1 fruit fly cellular context compared by ENCODE assay signal in genomic region chr2L:602439-602879, dm6.
TF ChIP-seq lines count a peak whose summit lies in the region.

Gene CG13689 (plus strand): TSS chr2L:602813.

TF ChIP-seq in whole organism, embryonic, 481 proteins besides CTCF, POLR2A, EP300 and RAD21 (continued from another document):
- TF ChIP-seq ranshi (GFP tag; IDR thresholded peaks at IDR 0.05; lab: Robert Waterston, UW): 0 out of 2 replicates have a peak, but pooled peaks have one; percentile 8
- no peak for TF ChIP-seq Dfd (GFP tag; optimal IDR thresholded peaks at IDR 0.05; lab: Kevin White, UChicago)
- TF ChIP-seq grn (GFP tag; optimal IDR thresholded peaks at IDR 0.05; lab: Kevin White, UChicago): peak; percentile 78
- no peak for TF ChIP-seq luna (GFP tag; optimal IDR thresholded peaks at IDR 0.05; lab: Kevin White, UChicago)
- no peak for TF ChIP-seq gro (GFP tag; optimal IDR thresholded peaks at IDR 0.05; lab: Kevin White, UChicago)
- no peak for TF ChIP-seq Blimp-1 (GFP tag; optimal IDR thresholded peaks at IDR 0.05; lab: Kevin White, UChicago)
- TF ChIP-seq CG14014 (GFP tag; IDR thresholded peaks at IDR 0.05; lab: Robert Waterston, UW): peak; percentile 41; the same call in 1 of the 2 replicates
- TF ChIP-seq CG6654 (GFP tag; optimal IDR thresholded peaks at IDR 0.05; lab: Kevin White, UChicago): no peak
- TF ChIP-seq CG33213 (GFP tag; optimal IDR thresholded peaks at IDR 0.05; lab: Kevin White, UChicago): peak; percentile 24
- no peak for TF ChIP-seq Hr39 (optimal IDR thresholded peaks at IDR 0.05; lab: Kevin White, UChicago)
- no peak for TF ChIP-seq Six4 (GFP tag; optimal IDR thresholded peaks at IDR 0.05; lab: Kevin White, UChicago)
- TF ChIP-seq CHES-1-like (GFP tag; optimal IDR thresholded peaks at IDR 0.05; lab: Kevin White, UChicago): peak; percentile 42
- no peak for TF ChIP-seq CG12299 (tag; optimal IDR thresholded peaks at IDR 0.05; lab: Kevin White, UChicago)
- TF ChIP-seq exex (tag; optimal IDR thresholded peaks at IDR 0.05; lab: Kevin White, UChicago): no peak
- TF ChIP-seq shn (GFP tag; optimal IDR thresholded peaks at IDR 0.05; lab: Kevin White, UChicago): no peak
- TF ChIP-seq CG17359 (tag; optimal IDR thresholded peaks at IDR 0.05; lab: Kevin White, UChicago): peak; percentile 56
- TF ChIP-seq CG7372 (GFP tag; IDR thresholded peaks at IDR 0.05; lab: Robert Waterston, UW): no peak; the same call in 1 of the 2 replicates
- no peak for TF ChIP-seq Hr78 (GFP tag; optimal IDR thresholded peaks at IDR 0.05; lab: Kevin White, UChicago)
- TF ChIP-seq Mes4 (GFP tag; optimal IDR thresholded peaks at IDR 0.05; lab: Kevin White, UChicago): no peak
- peak; percentile 2 to 67 for TF ChIP-seq dpn (GFP tag; optimal IDR thresholded peaks at IDR 0.05; lab: Kevin White, UChicago)
- TF ChIP-seq Mrtf (GFP tag; IDR thresholded peaks at IDR 0.05; lab: Robert Waterston, UW): peak; percentile 22; the same call in 1 of the 3 replicates
- TF ChIP-seq disco-r (GFP tag; optimal IDR thresholded peaks at IDR 0.05; lab: Kevin White, UChicago): no peak
- no peak for TF ChIP-seq Sry-β (GFP tag; optimal IDR thresholded peaks at IDR 0.05; lab: Kevin White, UChicago)
- TF ChIP-seq Hmx (GFP tag; optimal IDR thresholded peaks at IDR 0.05; lab: Kevin White, UChicago): peak; percentile 38
- TF ChIP-seq lilli (GFP tag; optimal IDR thresholded peaks at IDR 0.05; lab: Kevin White, UChicago): peak; percentile 69
- TF ChIP-seq Opbp (GFP tag; IDR thresholded peaks at IDR 0.05; lab: Robert Waterston, UW; ENCODE audit: partially characterized antibody): peak; percentile 41; the same call in 1 of the 3 replicates
- peak; percentile 48 for TF ChIP-seq ssp (GFP tag; IDR thresholded peaks at IDR 0.05; lab: Robert Waterston, UW)
- TF ChIP-seq Pdp1 (GFP tag; optimal IDR thresholded peaks at IDR 0.05; lab: Kevin White, UChicago): peak in 1 of 2 experiments; percentile 29
- no peak for TF ChIP-seq CG11696 (GFP tag; IDR thresholded peaks at IDR 0.05; lab: Robert Waterston, UW)
- no peak for TF ChIP-seq Poxn (GFP tag; IDR thresholded peaks at IDR 0.05; lab: Robert Waterston, UW)
- no peak for TF ChIP-seq CG2678 (tag; optimal IDR thresholded peaks at IDR 0.05; lab: Kevin White, UChicago)
- TF ChIP-seq usp (GFP tag; optimal IDR thresholded peaks at IDR 0.05; lab: Kevin White, UChicago): no peak
- TF ChIP-seq CG10209 (GFP tag; optimal IDR thresholded peaks at IDR 0.05; lab: Kevin White, UChicago): peak; percentile 42
- TF ChIP-seq CG8281 (tag; optimal IDR thresholded peaks at IDR 0.05; lab: Kevin White, UChicago): no peak
- TF ChIP-seq CG16779 (GFP tag; IDR thresholded peaks at IDR 0.05; lab: Robert Waterston, UW): no peak
- no peak for TF ChIP-seq fru (optimal IDR thresholded peaks at IDR 0.05; lab: Kevin White, UChicago)
- TF ChIP-seq hbn (GFP tag; IDR thresholded peaks at IDR 0.05; lab: Robert Waterston, UW; ENCODE audit: partially characterized antibody): no peak
- no peak for TF ChIP-seq Tbp (GFP tag; optimal IDR thresholded peaks at IDR 0.05; lab: Kevin White, UChicago)
- TF ChIP-seq mld (GFP tag; IDR thresholded peaks at IDR 0.05; lab: Robert Waterston, UW; ENCODE audit: partially characterized antibody): no peak
- no peak for TF ChIP-seq C15 (GFP tag; IDR thresholded peaks at IDR 0.05; lab: Robert Waterston, UW)
- no peak for TF ChIP-seq CG4360 (GFP tag; IDR thresholded peaks at IDR 0.05; lab: Robert Waterston, UW)
- peak; percentile 67 for TF ChIP-seq gem (tag; optimal IDR thresholded peaks at IDR 0.05; lab: Kevin White, UChicago)
- TF ChIP-seq D19A (tag; optimal IDR thresholded peaks at IDR 0.05; lab: Kevin White, UChicago): peak; percentile 4
- no peak for TF ChIP-seq dmrt99B (tag; optimal IDR thresholded peaks at IDR 0.05; lab: Kevin White, UChicago)
- TF ChIP-seq zen2 (GFP tag; IDR thresholded peaks at IDR 0.05; lab: Robert Waterston, UW; ENCODE audit: partially characterized antibody): no peak
- TF ChIP-seq al (GFP tag; IDR thresholded peaks at IDR 0.05; lab: Robert Waterston, UW): no peak
- TF ChIP-seq CG11695 (GFP tag; IDR thresholded peaks at IDR 0.05; lab: Robert Waterston, UW): no peak
- TF ChIP-seq vvl (GFP tag; IDR thresholded peaks at IDR 0.05; lab: Robert Waterston, UW): peak; percentile 68
- TF ChIP-seq ham (GFP tag; IDR thresholded peaks at IDR 0.05; lab: Robert Waterston, UW): no peak
- TF ChIP-seq Atf-2 (GFP tag; optimal IDR thresholded peaks at IDR 0.05; lab: Kevin White, UChicago): no peak
- TF ChIP-seq Myb (GFP tag; optimal IDR thresholded peaks at IDR 0.05; lab: Kevin White, UChicago): no peak
- TF ChIP-seq CG10267 (tag; optimal IDR thresholded peaks at IDR 0.05; lab: Kevin White, UChicago): peak; percentile 90
- no peak for TF ChIP-seq nerfin-2 (GFP tag; IDR thresholded peaks at IDR 0.05; lab: Robert Waterston, UW; ENCODE audit: partially characterized antibody)
- peak in 1 of 2 experiments; percentile 53 for TF ChIP-seq crp (GFP tag; optimal IDR thresholded peaks at IDR 0.05; lab: Kevin White, UChicago)
- TF ChIP-seq Chrac-16 (GFP tag; optimal IDR thresholded peaks at IDR 0.05; lab: Kevin White, UChicago): peak; percentile 77
- TF ChIP-seq abd-A (tag; optimal IDR thresholded peaks at IDR 0.05; lab: Kevin White, UChicago): no peak
- TF ChIP-seq Elba2 (GFP tag; optimal IDR thresholded peaks at IDR 0.05; lab: Kevin White, UChicago): no peak
- TF ChIP-seq CG9797 (GFP tag; optimal IDR thresholded peaks at IDR 0.05; lab: Kevin White, UChicago): peak; percentile 2
- no peak for TF ChIP-seq en (GFP tag; optimal IDR thresholded peaks at IDR 0.05; lab: Kevin White, UChicago)
- TF ChIP-seq MBD-R2 (GFP tag; IDR thresholded peaks at IDR 0.05; lab: Robert Waterston, UW): peak; percentile 81
- 0 out of 2 replicates have a peak, but pooled peaks have one; percentile 39 for TF ChIP-seq CG14441 (GFP tag; IDR thresholded peaks at IDR 0.05; lab: Robert Waterston, UW)
- no peak for TF ChIP-seq CG10959 (GFP tag; IDR thresholded peaks at IDR 0.05; lab: Robert Waterston, UW)
- TF ChIP-seq CG12236 (GFP tag; optimal IDR thresholded peaks at IDR 0.05; lab: Kevin White, UChicago): peak; percentile 0
- no peak for TF ChIP-seq ftz-f1 (GFP tag; optimal IDR thresholded peaks at IDR 0.05; lab: Kevin White, UChicago)
- no peak for TF ChIP-seq schlank (tag; optimal IDR thresholded peaks at IDR 0.05; lab: Kevin White, UChicago)
- TF ChIP-seq zen (tag; optimal IDR thresholded peaks at IDR 0.05; lab: Kevin White, UChicago): peak; percentile 22
- no peak for TF ChIP-seq hb (GFP tag; IDR thresholded peaks at IDR 0.05; lab: Robert Waterston, UW; ENCODE audit: partially characterized antibody)
- no peak for TF ChIP-seq aop (GFP tag; IDR thresholded peaks at IDR 0.05; lab: Robert Waterston, UW)
- peak; percentile 27 for TF ChIP-seq CG16863 (GFP tag; optimal IDR thresholded peaks at IDR 0.05; lab: Kevin White, UChicago)
- TF ChIP-seq MESR4 (GFP tag; optimal IDR thresholded peaks at IDR 0.05; lab: Kevin White, UChicago): peak; percentile 35
- no peak for TF ChIP-seq B-H1 (GFP tag; IDR thresholded peaks at IDR 0.05; lab: Robert Waterston, UW)
- peak; percentile 16 for TF ChIP-seq Fer2 (tag; optimal IDR thresholded peaks at IDR 0.05; lab: Kevin White, UChicago)
- no peak for TF ChIP-seq ato (GFP tag; IDR thresholded peaks at IDR 0.05; lab: Robert Waterston, UW; ENCODE audit: partially characterized antibody)
- no peak for TF ChIP-seq Bteb2 (GFP tag; optimal IDR thresholded peaks at IDR 0.05; lab: Kevin White, UChicago)
- TF ChIP-seq grau (tag; optimal IDR thresholded peaks at IDR 0.05; lab: Kevin White, UChicago): peak; percentile 52
- peak; percentile 33 for TF ChIP-seq CG10654 (GFP tag; optimal IDR thresholded peaks at IDR 0.05; lab: Kevin White, UChicago)
- peak; percentile 24; the same call in 2 of the 3 replicates for TF ChIP-seq row (GFP tag; IDR thresholded peaks at IDR 0.05; lab: Robert Waterston, UW)
- no peak for TF ChIP-seq CG6765 (GFP tag; optimal IDR thresholded peaks at IDR 0.05; lab: Kevin White, UChicago)
- TF ChIP-seq CG9727 (GFP tag; optimal IDR thresholded peaks at IDR 0.05; lab: Kevin White, UChicago): no peak
- peak; percentile 41 for TF ChIP-seq Sry-δ (GFP tag; optimal IDR thresholded peaks at IDR 0.05; lab: Kevin White, UChicago)
- peak; percentile 35 for TF ChIP-seq BEAF-32 (GFP tag; optimal IDR thresholded peaks at IDR 0.05; lab: Kevin White, UChicago)
- no peak for TF ChIP-seq nom (GFP tag; optimal IDR thresholded peaks at IDR 0.05; lab: Kevin White, UChicago)
- peak; percentile 17 for TF ChIP-seq Bdp1 (GFP tag; optimal IDR thresholded peaks at IDR 0.05; lab: Kevin White, UChicago)
- TF ChIP-seq Stat92E (GFP tag; optimal IDR thresholded peaks at IDR 0.05; lab: Kevin White, UChicago): peak in 1 of 3 experiments; percentile 67
- TF ChIP-seq stc (GFP tag; IDR thresholded peaks at IDR 0.05; lab: Robert Waterston, UW): no peak
- no peak for TF ChIP-seq Oli (tag; optimal IDR thresholded peaks at IDR 0.05; lab: Kevin White, UChicago)
- TF ChIP-seq CG4617 (GFP tag; optimal IDR thresholded peaks at IDR 0.05; lab: Kevin White, UChicago; ENCODE audit: borderline replicate concordance): peak; percentile 74
- TF ChIP-seq CG32772 (GFP tag; IDR thresholded peaks at IDR 0.05; lab: Robert Waterston, UW): peak; percentile 51; the same call in 1 of the 2 replicates
- no peak for TF ChIP-seq sc (optimal IDR thresholded peaks at IDR 0.05; lab: Kevin White, UChicago)
- no peak for TF ChIP-seq sc (GFP tag; optimal IDR thresholded peaks at IDR 0.05; lab: Kevin White, UChicago)
- TF ChIP-seq D (optimal IDR thresholded peaks at IDR 0.05; lab: Kevin White, UChicago): no peak
- no peak for TF ChIP-seq D (GFP tag; optimal IDR thresholded peaks at IDR 0.05; lab: Kevin White, UChicago)
- TF ChIP-seq CG18011 (GFP tag; optimal IDR thresholded peaks at IDR 0.05; lab: Kevin White, UChicago): no peak
- peak in 1 of 2 experiments; percentile 67 for TF ChIP-seq chif (GFP tag; optimal IDR thresholded peaks at IDR 0.05; lab: Kevin White, UChicago)
- TF ChIP-seq jumu (GFP tag; optimal IDR thresholded peaks at IDR 0.05; lab: Kevin White, UChicago): no peak
- no peak for TF ChIP-seq esg (GFP tag; conservative IDR thresholded peaks at IDR 0.05; lab: Robert Waterston, UW)
- TF ChIP-seq Hr51 (GFP tag; optimal IDR thresholded peaks at IDR 0.05; lab: Kevin White, UChicago): no peak
- TF ChIP-seq Ets65A (GFP tag; lab: Kevin White, UChicago): peak; percentile 58
- TF ChIP-seq stwl (tag; optimal IDR thresholded peaks at IDR 0.05; lab: Kevin White, UChicago): peak; percentile 82
- peak; percentile 57 for TF ChIP-seq Hmr (GFP tag; optimal IDR thresholded peaks at IDR 0.05; lab: Kevin White, UChicago)
- no peak for TF ChIP-seq CG9876 (GFP tag; optimal IDR thresholded peaks at IDR 0.05; lab: Kevin White, UChicago)
- TF ChIP-seq her (GFP tag; optimal IDR thresholded peaks at IDR 0.05; lab: Kevin White, UChicago): no peak
- TF ChIP-seq zfh1 (GFP tag; IDR thresholded peaks at IDR 0.05; lab: Robert Waterston, UW): peak; percentile 70
- TF ChIP-seq tin (GFP tag; optimal IDR thresholded peaks at IDR 0.05; lab: Kevin White, UChicago): peak; percentile 57
- TF ChIP-seq prd (optimal IDR thresholded peaks at IDR 0.05; lab: Kevin White, UChicago): no peak
- TF ChIP-seq prd (GFP tag; IDR thresholded peaks at IDR 0.05; lab: Robert Waterston, UW): peak; percentile 61; the same call in 2 of the 3 replicates
- TF ChIP-seq Dek (tag; optimal IDR thresholded peaks at IDR 0.05; lab: Kevin White, UChicago): peak; percentile 32
- TF ChIP-seq CG30431 (GFP tag; optimal IDR thresholded peaks at IDR 0.05; lab: Kevin White, UChicago): peak; percentile 5
- TF ChIP-seq Camta (GFP tag; optimal IDR thresholded peaks at IDR 0.05; lab: Kevin White, UChicago): peak; percentile 41
- peak; percentile 83 for TF ChIP-seq NFAT (GFP tag; IDR thresholded peaks at IDR 0.05; lab: Robert Waterston, UW)
- TF ChIP-seq CG42726 (GFP tag; IDR thresholded peaks at IDR 0.05; lab: Robert Waterston, UW; ENCODE audit: partially characterized antibody): no peak; the same call in 1 of the 2 replicates
- TF ChIP-seq insv (GFP tag; optimal IDR thresholded peaks at IDR 0.05; lab: Kevin White, UChicago): peak in 1 of 2 experiments; percentile 55
- peak; percentile 39 for TF ChIP-seq Scr (GFP tag; IDR thresholded peaks at IDR 0.05; lab: Robert Waterston, UW; ENCODE audit: partially characterized antibody)
- TF ChIP-seq jigr1 (GFP tag; IDR thresholded peaks at IDR 0.05; lab: Robert Waterston, UW): no peak
- TF ChIP-seq sna (GFP tag; IDR thresholded peaks at IDR 0.05; lab: Robert Waterston, UW; ENCODE audit: partially characterized antibody): no peak; the same call in 1 of the 2 replicates
- peak; percentile 59 for TF ChIP-seq bcd (GFP tag; optimal IDR thresholded peaks at IDR 0.05; lab: Kevin White, UChicago)
- TF ChIP-seq lmd (GFP tag; IDR thresholded peaks at IDR 0.05; lab: Robert Waterston, UW): peak; percentile 53; the same call in 1 of the 2 replicates
- TF ChIP-seq HLH4C (GFP tag; IDR thresholded peaks at IDR 0.05; lab: Robert Waterston, UW; ENCODE audit: partially characterized antibody): peak; percentile 52; the same call in 1 of the 3 replicates
- TF ChIP-seq jing (GFP tag; optimal IDR thresholded peaks at IDR 0.05; lab: Kevin White, UChicago): no peak
- TF ChIP-seq Lhr (GFP tag; optimal IDR thresholded peaks at IDR 0.05; lab: Kevin White, UChicago): peak; percentile 78
- no peak for TF ChIP-seq wek (GFP tag; optimal IDR thresholded peaks at IDR 0.05; lab: Kevin White, UChicago)
- TF ChIP-seq Aef1 (GFP tag; IDR thresholded peaks at IDR 0.05; lab: Robert Waterston, UW): peak; percentile 46; the same call in 1 of the 3 replicates
- TF ChIP-seq Mad (GFP tag; optimal IDR thresholded peaks at IDR 0.05; lab: Kevin White, UChicago): peak; percentile 10
- TF ChIP-seq E2f2 (GFP tag; IDR thresholded peaks at IDR 0.05; lab: Robert Waterston, UW): peak; percentile 61
- TF ChIP-seq sima (GFP tag; optimal IDR thresholded peaks at IDR 0.05; lab: Kevin White, UChicago): no peak
- 0 out of 2 replicates have a peak, but pooled peaks have one; percentile 27 for TF ChIP-seq Taf1 (GFP tag; IDR thresholded peaks at IDR 0.05; lab: Robert Waterston, UW)
- no peak for TF ChIP-seq PHDP (tag; optimal IDR thresholded peaks at IDR 0.05; lab: Kevin White, UChicago)
- 0 out of 3 replicates have a peak, but pooled peaks have one; percentile 11 for TF ChIP-seq CG11560 (tag; IDR thresholded peaks at IDR 0.05; lab: Robert Waterston, UW)
- peak; percentile 17 for TF ChIP-seq CG3407 (GFP tag; optimal IDR thresholded peaks at IDR 0.05; lab: Kevin White, UChicago)
- peak; percentile 77 for TF ChIP-seq CG17829 (tag; optimal IDR thresholded peaks at IDR 0.05; lab: Kevin White, UChicago)
- no peak for TF ChIP-seq CG6254 (GFP tag; optimal IDR thresholded peaks at IDR 0.05; lab: Kevin White, UChicago)
